Fruit fly (Drosophila melanogaster): ENCODE data around the gene CG13046.

DNA sequence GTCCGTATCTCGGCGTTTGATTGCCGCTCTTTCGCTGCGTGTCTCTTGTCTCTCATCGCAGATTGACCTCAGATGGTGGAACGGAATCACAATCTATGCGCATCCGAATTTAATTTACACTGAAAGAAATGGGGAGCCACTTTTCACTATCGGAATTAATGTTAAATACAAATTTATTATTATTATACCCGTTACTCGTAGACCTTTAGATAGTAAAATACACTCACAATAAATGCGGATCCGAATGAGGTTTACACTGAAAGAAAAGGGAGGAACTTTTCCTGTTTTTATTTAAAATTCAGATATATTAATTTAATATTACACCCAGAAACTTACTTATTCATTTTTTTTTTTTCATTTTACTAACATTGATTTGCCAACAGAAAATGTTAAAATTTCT is 845 bp upstream of the CG13046 start:
- TF ChIP-seq fd96Ca (GFP tag; IDR thresholded peaks at IDR 0.05): no peak
- peak; percentile 52 for TF ChIP-seq CG14655 (GFP tag; optimal IDR thresholded peaks at IDR 0.05)
